Worm (Caenorhabditis elegans) whole organism, L4 larva: ENCODE data around the gene rpy-1.

ENCODE experiments used
- D1046.2 ChIP-seq: fragments of 200-800 bp; sonication (Bioruptor generic); IDR thresholded peaks from 2 replicates; pipeline ENCODE4 v1.3.6; 2022; ENCODE audit warnings: missing genetic modification characterization, missing compliant biosample characterization
- F26F4.8 ChIP-seq: fragments of 200-800 bp; sonication (Bioruptor generic); conservative IDR thresholded peaks from 2 replicates; pipeline ENCODE4 v1.3.6; 2022; ENCODE audit warnings: missing genetic modification characterization, missing compliant biosample characterization
- F49E8.2 ChIP-seq: sonication (generic microtip); optimal IDR thresholded peaks from 2 replicates; lab custom pipeline; 2016; ENCODE audit warnings: missing compliant biosample characterization, mild to moderate bottlenecking, missing genetic modification characterization, borderline replicate concordance
- T26A8.4 ChIP-seq: fragments of 200-800 bp; sonication (Bioruptor generic); IDR thresholded peaks from 2 replicates; pipeline ENCODE4 v1.3.6; 2022; ENCODE audit warnings: missing genetic modification characterization, missing compliant biosample characterization
- Y105C5A.15 ChIP-seq: fragments of 200-800 bp; sonication (Bioruptor generic); IDR thresholded peaks from 2 replicates; pipeline ENCODE4 v1.3.6; 2022; ENCODE audit warnings: missing genetic modification characterization, missing compliant biosample characterization
- ZK337.2 ChIP-seq: fragments of 200-800 bp; sonication (Bioruptor generic); IDR thresholded peaks from 2 replicates; pipeline ENCODE4 v1.3.6; 2022; ENCODE audit warnings: missing genetic modification reagents, missing genetic modification characterization, missing compliant biosample characterization
- aly-2 ChIP-seq: sonication (generic microtip); optimal IDR thresholded peaks from 2 replicates; lab custom pipeline; 2018; ENCODE audit warnings: missing biosample characterization, missing genetic modification characterization
- arid-1 ChIP-seq: fragments of 200-800 bp; sonication (Bioruptor generic); conservative IDR thresholded peaks from 2 replicates; pipeline ENCODE4 v1.3.6; 2022; ENCODE audit warnings: missing genetic modification reagents, missing genetic modification characterization, missing compliant biosample characterization
- ceh-20 ChIP-seq: fragments of 200-800 bp; sonication (Bioruptor generic); IDR thresholded peaks from 2 replicates; pipeline ENCODE4 v1.3.6; 2022; ENCODE audit warnings: missing genetic modification reagents, missing genetic modification characterization, missing compliant biosample characterization
- ceh-28 ChIP-seq: fragments of 150-350 bp; optimal IDR thresholded peaks from 2 replicates; lab custom pipeline; 2014; ENCODE audit warnings: missing biosample characterization, missing genetic modification reagents, missing genetic modification characterization
- ces-1 ChIP-seq: fragments of 150-350 bp; sonication (generic microtip); optimal IDR thresholded peaks from 4 replicates; lab custom pipeline; 2014; ENCODE audit warnings: missing biosample characterization, missing genetic modification reagents, missing genetic modification characterization
- ctbp-1 ChIP-seq: fragments of 200-800 bp; sonication (Bioruptor generic); IDR thresholded peaks from 2 replicates; pipeline ENCODE4 v1.3.6; 2022; ENCODE audit warnings: missing genetic modification reagents, missing genetic modification characterization, missing compliant biosample characterization
- dmd-8 ChIP-seq: fragments of 200-800 bp; sonication (Bioruptor generic); IDR thresholded peaks from 2 replicates; pipeline ENCODE4 v1.3.6; 2022; ENCODE audit warnings: missing genetic modification characterization, missing compliant biosample characterization
- duxl-1 ChIP-seq: sonication (generic microtip); optimal IDR thresholded peaks from 2 replicates; lab custom pipeline; 2016; ENCODE audit warnings: mild to moderate bottlenecking, missing genetic modification characterization, moderate library complexity, missing compliant biosample characterization; ENCODE audit not compliant: poor library complexity
- egl-27 ChIP-seq: sonication (generic microtip); optimal IDR thresholded peaks from 3 replicates; lab custom pipeline; 2017; ENCODE audit warnings: missing biosample characterization, missing genetic modification reagents, missing genetic modification characterization
- fkh-10 ChIP-seq: fragments of 150-350 bp; optimal IDR thresholded peaks from 2 replicates; lab custom pipeline; 2014; ENCODE audit warnings: missing biosample characterization, missing genetic modification reagents, missing genetic modification characterization
- hlh-11 ChIP-seq: fragments of 200-800 bp; sonication (Bioruptor generic); optimal IDR thresholded peaks from 2 replicates; lab custom pipeline; 2018; ENCODE audit warnings: mild to moderate bottlenecking, missing genetic modification characterization, missing compliant biosample characterization
- hmg-1.1 ChIP-seq: fragments of 200-800 bp; sonication (Bioruptor generic); IDR thresholded peaks from 2 replicates; pipeline ENCODE4 v1.3.6; 2022; ENCODE audit warnings: missing genetic modification reagents, missing genetic modification characterization, missing compliant biosample characterization
- jun-1 ChIP-seq: fragments of 150-350 bp; optimal IDR thresholded peaks from 2 replicates; lab custom pipeline; 2014; ENCODE audit warnings: missing biosample characterization, missing genetic modification reagents, missing genetic modification characterization
- lin-15B ChIP-seq: fragments of 150-350 bp; sonication (generic microtip); optimal IDR thresholded peaks from 3 replicates; lab custom pipeline; 2014; ENCODE audit warnings: missing biosample characterization, missing genetic modification characterization
- lin-29 ChIP-seq: fragments of 200-800 bp; sonication (Bioruptor generic); IDR thresholded peaks from 2 replicates; pipeline ENCODE4 v1.3.6; 2022; ENCODE audit warnings: missing genetic modification reagents, missing genetic modification characterization, missing compliant biosample characterization
- lin-39 ChIP-seq: fragments of 150-350 bp; optimal IDR thresholded peaks from 2 replicates; lab custom pipeline; 2014; ENCODE audit warnings: missing biosample characterization, missing genetic modification reagents, missing genetic modification characterization
- lsy-2 ChIP-seq, 2 experiments: fragments of 150-350 bp in 1 of 2; sonication (generic microtip) in 1 of 2; optimal IDR thresholded peaks; 2 replicates each; lab custom pipeline; 2014 to 2017; ENCODE audit warnings: missing biosample characterization in 2 of 2, missing genetic modification characterization in 2 of 2
- mep-1 ChIP-seq: fragments of 150-350 bp; sonication (generic microtip); optimal IDR thresholded peaks from 3 replicates; lab custom pipeline; 2014; ENCODE audit warnings: missing biosample characterization, missing genetic modification characterization
- mes-2 ChIP-seq: sonication (generic microtip); optimal IDR thresholded peaks from 2 replicates; lab custom pipeline; 2016; ENCODE audit warnings: missing genotype, mild to moderate bottlenecking, missing genetic modification characterization, missing compliant biosample characterization; ENCODE audit not compliant: poor library complexity, severe bottlenecking
- mxl-2 ChIP-seq: fragments of 200-800 bp; sonication (Bioruptor generic); conservative IDR thresholded peaks from 2 replicates; pipeline ENCODE4 v1.3.6; 2022; ENCODE audit warnings: missing genetic modification reagents, missing genetic modification characterization, missing compliant biosample characterization
- mxl-3 ChIP-seq: fragments of 200-800 bp; sonication (Bioruptor generic); optimal IDR thresholded peaks from 2 replicates; lab custom pipeline; 2018; ENCODE audit warnings: mild to moderate bottlenecking, missing genetic modification characterization, missing compliant biosample characterization
- nhr-102 ChIP-seq: sonication (generic microtip); optimal IDR thresholded peaks from 2 replicates; lab custom pipeline; 2016; ENCODE audit warnings: mild to moderate bottlenecking, missing genetic modification characterization, moderate library complexity, missing compliant biosample characterization
- nhr-11 ChIP-seq: fragments of 150-350 bp; optimal IDR thresholded peaks from 2 replicates; lab custom pipeline; 2014; ENCODE audit warnings: missing biosample characterization, missing genetic modification characterization
- nhr-25 ChIP-seq: sonication (generic microtip); optimal IDR thresholded peaks from 2 replicates; lab custom pipeline; 2017; ENCODE audit warnings: missing genetic modification characterization, mild to moderate bottlenecking, missing compliant biosample characterization, antibody characterized with exemption, moderate library complexity, borderline replicate concordance; ENCODE audit not compliant: insufficient read depth
- nhr-48 ChIP-seq: sonication (generic microtip); optimal IDR thresholded peaks from 2 replicates; lab custom pipeline; 2016; ENCODE audit warnings: mild to moderate bottlenecking, missing genetic modification characterization, missing compliant biosample characterization
- nhr-76 ChIP-seq: fragments of 150-350 bp; optimal IDR thresholded peaks from 2 replicates; lab custom pipeline; 2014; ENCODE audit warnings: missing biosample characterization, missing genetic modification characterization
- rbr-2 ChIP-seq: sonication (generic microtip); optimal IDR thresholded peaks from 2 replicates; lab custom pipeline; 2016; ENCODE audit warnings: missing genotype, missing genetic modification characterization, missing compliant biosample characterization
- sdz-12 ChIP-seq: fragments of 200-800 bp; sonication (Bioruptor generic); optimal IDR thresholded peaks from 2 replicates; lab custom pipeline; 2018; ENCODE audit warnings: mild to moderate bottlenecking, missing genetic modification characterization, missing compliant biosample characterization
- snpc-1.2 ChIP-seq: fragments of 200-800 bp; sonication (Bioruptor generic); IDR thresholded peaks from 2 replicates; pipeline ENCODE4 v1.3.6; 2022; ENCODE audit warnings: missing genetic modification reagents, missing genetic modification characterization, missing compliant biosample characterization
- snpc-4 ChIP-seq: fragments of 150-350 bp; optimal IDR thresholded peaks from 2 replicates; lab custom pipeline; 2014; ENCODE audit warnings: missing biosample characterization, missing genetic modification characterization
- tag-97 ChIP-seq: fragments of 200-800 bp; sonication (Bioruptor generic); IDR thresholded peaks from 2 replicates; pipeline ENCODE4 v1.3.6; 2022; ENCODE audit warnings: missing genetic modification characterization, missing compliant biosample characterization
- tra-1 ChIP-seq: fragments of 200-800 bp; sonication (Bioruptor generic); IDR thresholded peaks from 2 replicates; pipeline ENCODE4 v1.3.6; 2022; ENCODE audit warnings: missing genetic modification reagents, missing genetic modification characterization, missing compliant biosample characterization
- unc-62 ChIP-seq, 3 experiments: fragments of 150-350 bp in 1 of 3; sonication (generic microtip); optimal IDR thresholded peaks in 2 of 3; peaks in 1 of 3; 1 replicate in 1 of 3; 2 replicates in 2 of 3; lab custom pipeline; 2014 to 2017; ENCODE audit warnings: missing biosample characterization in 3 of 3, missing genetic modification characterization in 3 of 3, missing genetic modification reagents in 3 of 3, missing genotype in 1 of 3
- zag-1 ChIP-seq: fragments of 150-350 bp; optimal IDR thresholded peaks from 2 replicates; lab custom pipeline; 2014; ENCODE audit warnings: missing biosample characterization, missing genetic modification characterization
- zfp-2 ChIP-seq: sonication (generic microtip); optimal IDR thresholded peaks from 2 replicates; lab custom pipeline; 2016; ENCODE audit warnings: mild to moderate bottlenecking, missing genetic modification characterization, missing compliant biosample characterization
- zip-2 ChIP-seq: fragments of 150-350 bp; optimal IDR thresholded peaks from 2 replicates; lab custom pipeline; 2014; ENCODE audit warnings: missing biosample characterization, missing genetic modification characterization

The rpy-1 gene

ce11 chrII:6709680-6710079, 4.2 kb upstream of the rpy-1 start:
- no peak for TF ChIP-seq jun-1 (tag; lab: Kevin White, UChicago)
- no peak for TF ChIP-seq tra-1 (GFP tag; lab: Robert Waterston, UW)
- no peak for TF ChIP-seq tag-97 (GFP tag; lab: Robert Waterston, UW)
- TF ChIP-seq arid-1 (GFP tag; lab: Robert Waterston, UW): no peak
- no peak for TF ChIP-seq lin-15B
- no peak for TF ChIP-seq aly-2 (tag; lab: Kevin White, UChicago)
- peak; percentile 59; the same call in 1 of the 2 replicates for TF ChIP-seq ctbp-1 (GFP tag; lab: Robert Waterston, UW)
- TF ChIP-seq fkh-10: peak; percentile 69
- no peak for TF ChIP-seq dmd-8 (GFP tag; lab: Robert Waterston, UW)
- TF ChIP-seq mxl-2 (GFP tag; lab: Robert Waterston, UW): no peak
- TF ChIP-seq ces-1 (GFP tag; lab: Kevin White, UChicago): peak; percentile 49
- no peak for TF ChIP-seq F49E8.2 (tag; lab: Kevin White, UChicago)
- TF ChIP-seq mep-1 (tag; lab: Kevin White, UChicago): no peak
- no peak for TF ChIP-seq snpc-1.2 (GFP tag; lab: Robert Waterston, UW)
- TF ChIP-seq zip-2 (tag; lab: Kevin White, UChicago): no peak
- no peak for TF ChIP-seq D1046.2 (GFP tag; lab: Robert Waterston, UW)
- TF ChIP-seq nhr-11 (tag; lab: Kevin White, UChicago): no peak
- TF ChIP-seq zag-1 (tag; lab: Kevin White, UChicago): no peak
- no peak for TF ChIP-seq zfp-2 (tag; lab: Kevin White, UChicago)
- no peak for TF ChIP-seq Y105C5A.15 (GFP tag; lab: Robert Waterston, UW)
- TF ChIP-seq duxl-1 (tag; lab: Kevin White, UChicago): no peak
- no peak for TF ChIP-seq lin-29 (GFP tag; lab: Robert Waterston, UW)
- TF ChIP-seq, all 104 proteins: peak for 3

DNA sequence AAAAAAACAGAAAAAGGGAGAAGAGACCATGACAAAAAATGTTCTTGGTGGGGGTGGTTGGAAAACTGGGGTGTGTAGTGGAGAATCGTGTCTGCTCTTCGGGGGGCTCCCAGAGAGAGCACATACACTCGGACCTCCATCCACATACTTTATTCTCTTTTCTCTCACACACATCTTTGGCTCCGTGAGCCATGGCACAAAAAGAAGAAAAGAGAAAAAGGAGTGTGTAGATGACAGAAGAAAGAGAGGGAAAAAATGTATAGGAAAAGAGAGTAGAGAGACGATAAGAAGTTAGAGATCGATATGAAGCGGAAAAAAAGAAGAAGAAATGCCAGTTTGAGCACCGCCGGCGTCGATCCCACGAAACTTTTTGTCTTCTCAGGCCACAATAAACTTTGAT, 3.5 kb upstream of the rpy-1 start:
- TF ChIP-seq D1046.2 (GFP tag; lab: Robert Waterston, UW) (no peak), hlh-11 (tag; lab: Kevin White, UChicago) (no peak), lsy-2 (tag; optimal IDR thresholded peaks at IDR 0.05; lab: Kevin White, UChicago) (peak in 1 of 2 experiments; percentile 53), F26F4.8 (GFP tag; lab: Robert Waterston, UW) (no peak), ceh-20 (GFP tag; lab: Robert Waterston, UW) (peak; percentile 59; the same call in 1 of the 2 replicates), sdz-12 (GFP tag; lab: Kevin White, UChicago) (no peak), mxl-3 (GFP tag; lab: Kevin White, UChicago) (no peak), nhr-102 (tag; lab: Kevin White, UChicago) (no peak), rbr-2 (tag; lab: Kevin White, UChicago) (peak; percentile 25), ctbp-1 (GFP tag; lab: Robert Waterston, UW) (peak; percentile 62), lin-29 (GFP tag; lab: Robert Waterston, UW) (no peak), snpc-4 (no peak), unc-62 (GFP tag; optimal IDR thresholded peaks at IDR 0.05 in 1 of 2; lab: Kevin White, UChicago) (peak in 1 of 2 experiments; percentile 97), unc-62 (tag; optimal IDR thresholded peaks at IDR 0.05; lab: Kevin White, UChicago) (no peak), nhr-48 (tag; lab: Kevin White, UChicago) (no peak), lin-39 (tag; lab: Kevin White, UChicago) (no peak), nhr-25 (tag; lab: Kevin White, UChicago) (no peak), ceh-28 (tag; lab: Kevin White, UChicago) (no peak), nhr-76 (tag; lab: Kevin White, UChicago) (no peak), T26A8.4 (no peak), nhr-11 (tag; lab: Kevin White, UChicago) (peak; percentile 47), mes-2 (tag; lab: Kevin White, UChicago) (no peak), ZK337.2 (GFP tag; lab: Robert Waterston, UW) (0 out of 2 replicates have a peak, but pooled peaks have one; percentile 12), hmg-1.1 (GFP tag; lab: Robert Waterston, UW) (peak; percentile 54), jun-1 (tag; lab: Kevin White, UChicago) (no peak), mep-1 (tag; lab: Kevin White, UChicago) (peak; percentile 77), egl-27 (tag; lab: Kevin White, UChicago) (no peak), tra-1 (GFP tag; lab: Robert Waterston, UW) (peak; percentile 35; the same call in 1 of the 2 replicates)
